Worm (Caenorhabditis elegans) whole organism, L1 larva: Measurements from ENCODE around the gene rack-1.

Experiments
- C34B4.2 ChIP-seq: sonication (generic microtip); optimal IDR thresholded peaks from 2 replicates; lab custom pipeline; 2017; ENCODE audit warnings: mild to moderate bottlenecking, missing genetic modification characterization, missing compliant biosample characterization
- F16B12.6 ChIP-seq: fragments of 150-350 bp; optimal IDR thresholded peaks from 2 replicates; lab custom pipeline; 2014; ENCODE audit warnings: missing biosample characterization, missing genetic modification characterization
- Y116A8C.19 ChIP-seq: sonication (generic microtip); optimal IDR thresholded peaks from 2 replicates; lab custom pipeline; 2016; ENCODE audit warnings: missing compliant biosample characterization, missing genetic modification characterization, borderline replicate concordance
- aly-2 ChIP-seq: fragments of 150-350 bp; optimal IDR thresholded peaks from 2 replicates; lab custom pipeline; 2014; ENCODE audit warnings: missing biosample characterization, missing genetic modification characterization
- ama-1 ChIP-seq: fragments of 150-350 bp; optimal IDR thresholded peaks from 2 replicates; lab custom pipeline; 2014
- blmp-1 ChIP-seq: fragments of 150-350 bp; optimal IDR thresholded peaks from 2 replicates; lab custom pipeline; 2014; ENCODE audit warnings: missing biosample characterization, missing genetic modification characterization
- ceh-63 ChIP-seq: fragments of 200-800 bp; sonication (Bioruptor generic); optimal IDR thresholded peaks from 2 replicates; lab custom pipeline; 2018; ENCODE audit warnings: mild to moderate bottlenecking, missing genetic modification characterization, missing compliant biosample characterization
- ceh-8 ChIP-seq: fragments of 200-800 bp; sonication (Bioruptor generic); optimal IDR thresholded peaks from 2 replicates; lab custom pipeline; 2018; ENCODE audit warnings: mild to moderate bottlenecking, missing genetic modification characterization, moderate library complexity, missing compliant biosample characterization
- dsc-1 ChIP-seq: sonication (generic microtip); optimal IDR thresholded peaks from 2 replicates; lab custom pipeline; 2016; ENCODE audit warnings: mild to moderate bottlenecking, missing genetic modification characterization, missing compliant biosample characterization
- efl-1 ChIP-seq, 4 experiments: fragments of 150-350 bp; optimal IDR thresholded peaks in 3 of 4; peaks in 1 of 4; 1 replicate in 1 of 4; 2 replicates in 3 of 4; lab custom pipeline; 2014; ENCODE audit warnings: missing biosample characterization in 2 of 4, missing genetic modification characterization in 2 of 4, missing genetic modification reagents in 2 of 4
- efl-3 ChIP-seq: fragments of 200-800 bp; sonication (Bioruptor generic); optimal IDR thresholded peaks from 2 replicates; lab custom pipeline; 2018; ENCODE audit warnings: mild to moderate bottlenecking, missing genetic modification characterization, missing compliant biosample characterization
- egl-13 ChIP-seq: sonication (generic microtip); optimal IDR thresholded peaks from 2 replicates; lab custom pipeline; 2016; ENCODE audit warnings: missing genotype, missing genetic modification reagents, missing genetic modification characterization, missing compliant biosample characterization
- egl-27 ChIP-seq, 2 experiments: fragments of 150-350 bp in 1 of 2; sonication (generic microtip); optimal IDR thresholded peaks; 3 replicates each; lab custom pipeline; 2017 to 2018; ENCODE audit warnings: missing biosample characterization in 2 of 2, missing genetic modification characterization in 2 of 2, missing genetic modification reagents in 2 of 2
- ets-5 ChIP-seq: fragments of 200-800 bp; sonication (Bioruptor generic); IDR thresholded peaks from 2 replicates; pipeline ENCODE4 v1.3.6; 2022; ENCODE audit warnings: missing genetic modification characterization, missing compliant biosample characterization
- fkh-10 ChIP-seq: sonication (generic microtip); optimal IDR thresholded peaks from 2 replicates; lab custom pipeline; 2017; ENCODE audit warnings: missing biosample characterization, missing genetic modification reagents, missing genetic modification characterization
- fkh-8 ChIP-seq: sonication (generic microtip); optimal IDR thresholded peaks from 2 replicates; lab custom pipeline; 2016; ENCODE audit warnings: mild to moderate bottlenecking, missing genetic modification characterization, missing compliant biosample characterization
- grh-1 ChIP-seq: fragments of 200-800 bp; sonication (Bioruptor generic); IDR thresholded peaks from 2 replicates; pipeline ENCODE4 v1.3.6; 2022; ENCODE audit warnings: missing genetic modification reagents, missing genetic modification characterization, missing compliant biosample characterization
- hlh-4 ChIP-seq: sonication (generic microtip); optimal IDR thresholded peaks from 2 replicates; lab custom pipeline; 2016; ENCODE audit warnings: mild to moderate bottlenecking, missing genetic modification characterization, missing compliant biosample characterization
- hpl-2 ChIP-seq: fragments of 150-350 bp; optimal IDR thresholded peaks from 2 replicates; lab custom pipeline; 2014; ENCODE audit warnings: missing biosample characterization, missing genetic modification reagents, missing genetic modification characterization
- irx-1 ChIP-seq: sonication (generic microtip); optimal IDR thresholded peaks from 2 replicates; lab custom pipeline; 2016; ENCODE audit warnings: missing genetic modification characterization, missing compliant biosample characterization
- isw-1 ChIP-seq: fragments of 200-800 bp; sonication (Bioruptor generic); IDR thresholded peaks from 2 replicates; pipeline ENCODE4 v1.3.6; 2022; ENCODE audit warnings: missing genetic modification characterization, missing compliant biosample characterization
- lin-14 ChIP-seq: fragments of 200-800 bp; sonication (Bioruptor generic); optimal IDR thresholded peaks from 2 replicates; lab custom pipeline; 2018; ENCODE audit warnings: mild to moderate bottlenecking, missing genetic modification characterization, moderate library complexity, missing compliant biosample characterization
- lin-35 ChIP-seq, 2 experiments: fragments of 150-350 bp; optimal IDR thresholded peaks; 2 replicates each; lab custom pipeline; 2014; ENCODE audit warnings: missing biosample characterization in 2 of 2, missing genetic modification characterization in 2 of 2, missing genetic modification reagents in 2 of 2
- lir-3 ChIP-seq: sonication (generic microtip); optimal IDR thresholded peaks from 2 replicates; lab custom pipeline; 2016; ENCODE audit warnings: mild to moderate bottlenecking, missing genetic modification characterization, moderate library complexity, missing compliant biosample characterization; ENCODE audit not compliant: poor library complexity
- lsy-2 ChIP-seq, 2 experiments: fragments of 150-350 bp; optimal IDR thresholded peaks; 2 replicates each; lab custom pipeline; 2014; ENCODE audit warnings: missing biosample characterization in 2 of 2, missing genetic modification characterization in 2 of 2
- mdl-1 ChIP-seq, 2 experiments: fragments of 150-350 bp; optimal IDR thresholded peaks; 2 replicates each; lab custom pipeline; 2014 to 2017; ENCODE audit warnings: missing biosample characterization in 2 of 2, missing genetic modification characterization in 2 of 2, inconsistent platforms in 1 of 2
- mef-2 ChIP-seq: fragments of 150-350 bp; optimal IDR thresholded peaks from 2 replicates; lab custom pipeline; 2014; ENCODE audit warnings: missing biosample characterization, missing genetic modification characterization
- mep-1 ChIP-seq: fragments of 150-350 bp; optimal IDR thresholded peaks from 2 replicates; lab custom pipeline; 2014; ENCODE audit warnings: missing biosample characterization, missing genetic modification characterization
- nhr-19 ChIP-seq: fragments of 200-800 bp; sonication (Bioruptor generic); conservative IDR thresholded peaks from 2 replicates; pipeline ENCODE4 v1.3.6; 2022; ENCODE audit warnings: missing genetic modification characterization, missing compliant biosample characterization
- nhr-71 ChIP-seq: sonication (generic microtip); optimal IDR thresholded peaks from 2 replicates; lab custom pipeline; 2016; ENCODE audit warnings: mild to moderate bottlenecking, missing genetic modification characterization, moderate library complexity, missing compliant biosample characterization
- nhr-76 ChIP-seq: sonication (generic microtip); optimal IDR thresholded peaks from 2 replicates; lab custom pipeline; 2017; ENCODE audit warnings: missing biosample characterization, missing genetic modification characterization
- nhr-77 ChIP-seq: fragments of 150-350 bp; optimal IDR thresholded peaks from 2 replicates; lab custom pipeline; 2014; ENCODE audit warnings: missing biosample characterization, missing genetic modification characterization
- nhr-90 ChIP-seq: sonication (generic microtip); optimal IDR thresholded peaks from 2 replicates; lab custom pipeline; 2016; ENCODE audit warnings: mild to moderate bottlenecking, missing genetic modification characterization, missing compliant biosample characterization; ENCODE audit not compliant: poor library complexity
- pag-3 ChIP-seq: sonication (generic microtip); optimal IDR thresholded peaks from 2 replicates; lab custom pipeline; 2017; ENCODE audit warnings: missing genetic modification characterization, mild to moderate bottlenecking, missing compliant biosample characterization, antibody characterized with exemption, borderline replicate concordance; ENCODE audit not compliant: insufficient read depth
- pqm-1 ChIP-seq: sonication (generic microtip); optimal IDR thresholded peaks from 3 replicates; lab custom pipeline; 2017; ENCODE audit warnings: missing biosample characterization, missing genetic modification characterization
- rnt-1 ChIP-seq: sonication (generic microtip); optimal IDR thresholded peaks from 2 replicates; lab custom pipeline; 2016; ENCODE audit warnings: mild to moderate bottlenecking, missing genetic modification characterization, moderate library complexity, missing compliant biosample characterization
- skn-1 ChIP-seq: fragments of 150-350 bp; optimal IDR thresholded peaks from 2 replicates; lab custom pipeline; 2014; ENCODE audit warnings: missing biosample characterization, missing genetic modification characterization
- sox-4 ChIP-seq: sonication (generic microtip); optimal IDR thresholded peaks from 2 replicates; lab custom pipeline; 2016; ENCODE audit warnings: missing genetic modification characterization, missing compliant biosample characterization
- swsn-7 ChIP-seq: sonication (generic microtip); optimal IDR thresholded peaks from 2 replicates; lab custom pipeline; 2016; ENCODE audit warnings: missing genetic modification characterization, missing compliant biosample characterization
- tbx-2 ChIP-seq: sonication (generic microtip); optimal IDR thresholded peaks from 2 replicates; lab custom pipeline; 2016; ENCODE audit warnings: missing genetic modification characterization, missing compliant biosample characterization
- tlp-1 ChIP-seq: fragments of 150-350 bp; optimal IDR thresholded peaks from 2 replicates; lab custom pipeline; 2014; ENCODE audit warnings: missing biosample characterization, missing genetic modification characterization
- unc-130 ChIP-seq: fragments of 150-350 bp; optimal IDR thresholded peaks from 2 replicates; lab custom pipeline; 2017; ENCODE audit warnings: missing biosample characterization, missing genetic modification characterization, inconsistent platforms
- unc-86 ChIP-seq: sonication (generic microtip); optimal IDR thresholded peaks from 2 replicates; lab custom pipeline; 2016; ENCODE audit warnings: missing genetic modification characterization, missing compliant biosample characterization
- unc-98 ChIP-seq: fragments of 200-800 bp; sonication (Bioruptor generic); IDR thresholded peaks from 2 replicates; pipeline ENCODE4 v1.3.6; 2022; ENCODE audit warnings: missing genetic modification characterization, missing compliant biosample characterization
- zag-1 ChIP-seq: fragments of 150-350 bp; optimal IDR thresholded peaks from 2 replicates; lab custom pipeline; 2014; ENCODE audit warnings: missing biosample characterization, missing genetic modification characterization
- zip-4 ChIP-seq: fragments of 200-800 bp; sonication (Bioruptor generic); optimal IDR thresholded peaks from 2 replicates; lab custom pipeline; 2018; ENCODE audit warnings: mild to moderate bottlenecking, missing genetic modification characterization, moderate library complexity, missing compliant biosample characterization
- ztf-4 ChIP-seq: fragments of 150-350 bp; optimal IDR thresholded peaks from 2 replicates; lab custom pipeline; 2014; ENCODE audit warnings: missing biosample characterization, missing genetic modification characterization

rack-1 gene

ce11 chrIV:10222122-10222589 lies 45.7 kb downstream of the rack-1 start, which contains the start of gene C24F3.2 (continued):
- TF ChIP-seq unc-98 (no peak), zag-1 (no peak), fkh-10 (GFP tag; lab: Kevin White, UChicago) (no peak), nhr-90 (tag; lab: Kevin White, UChicago) (peak; percentile 56), tlp-1 (tag; lab: Kevin White, UChicago) (no peak), unc-86 (tag; lab: Kevin White, UChicago) (peak; percentile 26), ztf-4 (peak; percentile 48), lir-3 (tag; lab: Kevin White, UChicago) (no peak), mdl-1 (tag; optimal IDR thresholded peaks at IDR 0.05; lab: Kevin White, UChicago) (no peak), irx-1 (peak; percentile 61), efl-1 (optimal IDR thresholded peaks at IDR 0.05; lab: Kevin White, UChicago) (peak; percentile 41 to 79), efl-1 (GFP tag; optimal IDR thresholded peaks at IDR 0.05 in 1 of 2; lab: Kevin White, UChicago) (peak; percentile 80 to 97), unc-130 (tag; lab: Kevin White, UChicago) (peak; percentile 42), hlh-4 (no peak), ceh-63 (GFP tag; lab: Kevin White, UChicago) (no peak), skn-1 (tag; lab: Kevin White, UChicago) (peak; percentile 24), ets-5 (GFP tag; lab: Robert Waterston, UW) (no peak), swsn-7 (tag; lab: Kevin White, UChicago) (peak; percentile 67), ama-1 (lab: Kevin White, UChicago) (no peak), dsc-1 (tag; lab: Kevin White, UChicago) (peak; percentile 59), mep-1 (tag; lab: Kevin White, UChicago) (peak; percentile 69), hpl-2 (GFP tag; lab: Kevin White, UChicago) (no peak), aly-2 (tag; lab: Kevin White, UChicago) (no peak), pqm-1 (tag; lab: Kevin White, UChicago) (no peak), nhr-19 (GFP tag; lab: Robert Waterston, UW) (peak; percentile 45), blmp-1 (tag; lab: Kevin White, UChicago) (peak; percentile 71), rnt-1 (tag; lab: Kevin White, UChicago) (peak; percentile 75), lin-14 (GFP tag; lab: Kevin White, UChicago) (peak; percentile 94), grh-1 (GFP tag; lab: Robert Waterston, UW) (no peak), efl-3 (no peak), pag-3 (tag; lab: Kevin White, UChicago) (no peak), lsy-2 (tag; optimal IDR thresholded peaks at IDR 0.05; lab: Kevin White, UChicago) (peak; percentile 92 to 97), C34B4.2 (tag; lab: Kevin White, UChicago) (no peak), egl-27 (tag; optimal IDR thresholded peaks at IDR 0.05; lab: Kevin White, UChicago) (no peak), zip-4 (GFP tag; lab: Kevin White, UChicago) (no peak), isw-1 (GFP tag; lab: Robert Waterston, UW) (peak; percentile 16; the same call in 1 of the 2 replicates), lin-35 (GFP tag; optimal IDR thresholded peaks at IDR 0.05; lab: Kevin White, UChicago) (peak; percentile 77 to 87), sox-4 (tag; lab: Kevin White, UChicago) (no peak), fkh-8 (peak; percentile 69), nhr-71 (tag; lab: Kevin White, UChicago) (peak; percentile 81), mef-2 (tag; lab: Kevin White, UChicago) (no peak), nhr-77 (peak; percentile 38), ceh-8 (GFP tag; lab: Kevin White, UChicago) (no peak), Y116A8C.19 (tag; lab: Kevin White, UChicago) (no peak), F16B12.6 (no peak), tbx-2 (tag; lab: Kevin White, UChicago) (peak; percentile 49), egl-13 (tag; lab: Kevin White, UChicago) (peak; percentile 0), nhr-76 (no peak)
- TF ChIP-seq, all 84 proteins: peak for 36
